Fruit fly (Drosophila melanogaster) whole organism, wandering third instar larva: Measurements from ENCODE around the gene CG43219.

Experiments
- Dfd ChIP-seq: fragments of >200 bp; optimal IDR thresholded peaks from 2 replicates; lab custom pipeline; 2017; ENCODE audit warnings: missing biosample characterization, missing genetic modification characterization
- Hnf4 ChIP-seq: fragments of 200-800 bp; sonication (Bioruptor generic); optimal IDR thresholded peaks from 2 replicates; lab custom pipeline; 2016; ENCODE audit warnings: missing biosample characterization, mild to moderate bottlenecking, missing genetic modification characterization
- OdsH ChIP-seq: fragments of 200-800 bp; sonication (Bioruptor generic); optimal IDR thresholded peaks from 2 replicates; lab custom pipeline; 2016; ENCODE audit warnings: missing biosample characterization, mild to moderate bottlenecking, missing genetic modification characterization
- dl ChIP-seq, 2 experiments: fragments of 175-275, 200-275 bp in 1 of 2; fragments of 200-275 bp in 1 of 2; sonication (Bioruptor generic); optimal IDR thresholded peaks; lab custom pipeline; 2018; ENCODE audit warnings: mild to moderate bottlenecking in 2 of 2, missing biosample characterization in 2 of 2, missing genetic modification characterization in 2 of 2, moderate library complexity in 2 of 2; ENCODE audit not compliant: partially characterized antibody in 2 of 2, insufficient read depth in 1 of 2
- fru ChIP-seq: fragments of 200-800 bp; sonication (Bioruptor generic); optimal IDR thresholded peaks from 3 replicates; lab custom pipeline; 2016; ENCODE audit warnings: missing biosample characterization, mild to moderate bottlenecking, missing genetic modification characterization
- h ChIP-seq: fragments of 200-800 bp; sonication (Bioruptor generic); optimal IDR thresholded peaks from 3 replicates; lab custom pipeline; 2016; ENCODE audit warnings: missing biosample characterization, mild to moderate bottlenecking, missing genetic modification characterization
- psq ChIP-seq: fragments of 200-800 bp; sonication (Bioruptor generic); optimal IDR thresholded peaks from 3 replicates; lab custom pipeline; 2017; ENCODE audit warnings: missing biosample characterization, mild to moderate bottlenecking, missing genetic modification characterization, moderate library complexity
- sv ChIP-seq: fragments of 200-800 bp; sonication (Bioruptor generic); optimal IDR thresholded peaks from 3 replicates; lab custom pipeline; 2016; ENCODE audit warnings: missing biosample characterization, missing genetic modification characterization
- woc ChIP-seq: sonication (Bioruptor generic); optimal IDR thresholded peaks from 2 replicates; lab custom pipeline; 2016; ENCODE audit warnings: missing biosample characterization, mild to moderate bottlenecking, missing genetic modification characterization

DNA sequence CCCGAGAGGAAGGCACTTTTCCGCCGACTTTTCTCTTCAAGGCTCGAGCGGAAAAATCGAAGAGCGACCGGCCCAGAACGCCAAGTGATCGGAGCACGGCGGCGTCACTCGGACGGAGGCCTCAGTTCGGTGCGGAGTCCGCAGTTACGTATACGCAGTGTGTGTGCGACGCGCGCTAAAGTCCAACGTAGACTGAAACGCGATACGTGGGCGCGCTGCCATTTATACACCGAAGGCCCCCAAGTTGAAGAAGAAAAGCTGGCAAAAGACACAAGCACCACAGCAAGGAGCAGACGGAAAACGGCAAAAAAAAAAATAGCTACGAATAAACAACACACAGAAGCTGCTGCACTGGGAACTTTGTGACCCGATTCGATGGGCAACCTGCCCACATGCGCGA is 27.0 kb upstream of the CG43219 start, which contains the start of gene CG42337:
- TF ChIP-seq woc (no peak), psq (GFP tag; lab: Kevin White, UChicago) (no peak), sv (GFP tag; lab: Kevin White, UChicago) (no peak), Hnf4 (no peak), dl (GFP tag; optimal IDR thresholded peaks at IDR 0.05; lab: Kevin White, UChicago; ENCODE audit: insufficient read depth in 1 of 2, partially characterized antibody in 2 of 2) (no peak), OdsH (no peak), h (GFP tag; lab: Kevin White, UChicago) (no peak), fru (GFP tag; lab: Kevin White, UChicago) (no peak), Dfd (GFP tag; lab: Kevin White, UChicago) (no peak)
